Worm (Caenorhabditis elegans) whole organism, L2 larva: ENCODE data around the gene K02H11.9.

Experiments
- C34F6.9 ChIP-seq: fragments of 150-350 bp; optimal IDR thresholded peaks from 2 replicates; lab custom pipeline; 2014; ENCODE audit warnings: missing biosample characterization, missing genetic modification characterization
- Y55F3AM.14 ChIP-seq: fragments of 200-800 bp; sonication (Bioruptor generic); optimal IDR thresholded peaks from 2 replicates; lab custom pipeline; 2018; ENCODE audit warnings: mild to moderate bottlenecking, missing genetic modification characterization, missing compliant biosample characterization
- alr-1 ChIP-seq: fragments of 150-350 bp; optimal IDR thresholded peaks from 2 replicates; lab custom pipeline; 2014; ENCODE audit warnings: missing biosample characterization, missing genetic modification characterization
- blmp-1 ChIP-seq: sonication (generic microtip); optimal IDR thresholded peaks from 2 replicates; lab custom pipeline; 2017; ENCODE audit warnings: missing genetic modification characterization, mild to moderate bottlenecking, missing compliant biosample characterization, antibody characterized with exemption, moderate library complexity; ENCODE audit not compliant: insufficient read depth
- ceh-16 ChIP-seq: fragments of 150-350 bp; optimal IDR thresholded peaks from 2 replicates; lab custom pipeline; 2014; ENCODE audit warnings: missing biosample characterization, missing genetic modification characterization
- ceh-82 ChIP-seq: fragments of 150-350 bp; optimal IDR thresholded peaks from 2 replicates; lab custom pipeline; 2014; ENCODE audit warnings: missing biosample characterization, missing genetic modification characterization
- crh-2 ChIP-seq: sonication (generic microtip); optimal IDR thresholded peaks from 2 replicates; lab custom pipeline; 2017; ENCODE audit warnings: missing biosample characterization, missing genetic modification characterization
- dmd-4 ChIP-seq: sonication (generic microtip); optimal IDR thresholded peaks from 2 replicates; lab custom pipeline; 2017; ENCODE audit warnings: missing biosample characterization, missing genetic modification characterization
- elt-1 ChIP-seq: fragments of 150-350 bp; optimal IDR thresholded peaks from 2 replicates; lab custom pipeline; 2014; ENCODE audit warnings: missing biosample characterization, missing genetic modification characterization
- elt-3 ChIP-seq: sonication (generic microtip); optimal IDR thresholded peaks from 2 replicates; lab custom pipeline; 2017; ENCODE audit warnings: missing biosample characterization, missing genetic modification characterization
- gmeb-1 ChIP-seq: fragments of 150-350 bp; optimal IDR thresholded peaks from 2 replicates; lab custom pipeline; 2014; ENCODE audit warnings: missing biosample characterization, missing genetic modification characterization
- lsy-2 ChIP-seq, 2 experiments: fragments of 150-350 bp in 1 of 2; sonication (generic microtip) in 1 of 2; optimal IDR thresholded peaks; 2 replicates each; lab custom pipeline; 2014 to 2017; ENCODE audit warnings: missing biosample characterization in 2 of 2, missing genetic modification characterization in 2 of 2
- mab-5 ChIP-seq: fragments of 150-350 bp; optimal IDR thresholded peaks from 2 replicates; lab custom pipeline; 2014; ENCODE audit warnings: missing biosample characterization, missing genetic modification characterization
- nhr-11 ChIP-seq: fragments of 150-350 bp; optimal IDR thresholded peaks from 2 replicates; lab custom pipeline; 2014; ENCODE audit warnings: missing biosample characterization, missing genetic modification characterization
- nhr-12 ChIP-seq: fragments of 150-350 bp; optimal IDR thresholded peaks from 2 replicates; lab custom pipeline; 2014; ENCODE audit warnings: missing biosample characterization, missing genetic modification characterization
- nhr-129 ChIP-seq: fragments of 150-350 bp; optimal IDR thresholded peaks from 2 replicates; lab custom pipeline; 2014; ENCODE audit warnings: missing biosample characterization, missing genetic modification characterization
- nhr-21 ChIP-seq: fragments of 150-350 bp; optimal IDR thresholded peaks from 2 replicates; lab custom pipeline; 2014; ENCODE audit warnings: missing biosample characterization, missing genetic modification characterization
- nhr-23 ChIP-seq: fragments of 150-350 bp; optimal IDR thresholded peaks from 2 replicates; lab custom pipeline; 2014; ENCODE audit warnings: missing biosample characterization, missing genetic modification reagents, missing genetic modification characterization
- nhr-237 ChIP-seq: fragments of 150-350 bp; optimal IDR thresholded peaks from 2 replicates; lab custom pipeline; 2014; ENCODE audit warnings: missing biosample characterization, missing genetic modification characterization
- nhr-77 ChIP-seq: fragments of 150-350 bp; optimal IDR thresholded peaks from 2 replicates; lab custom pipeline; 2014; ENCODE audit warnings: missing biosample characterization, missing genetic modification characterization
- sem-4 ChIP-seq: fragments of 150-350 bp; optimal IDR thresholded peaks from 2 replicates; lab custom pipeline; 2014; ENCODE audit warnings: missing biosample characterization, missing genetic modification reagents, missing genetic modification characterization
- skn-1 ChIP-seq: sonication (generic microtip); optimal IDR thresholded peaks from 2 replicates; lab custom pipeline; 2017; ENCODE audit warnings: missing biosample characterization, missing genetic modification characterization
- snpc-4 ChIP-seq: fragments of 150-350 bp; optimal IDR thresholded peaks from 2 replicates; lab custom pipeline; 2014; ENCODE audit warnings: missing biosample characterization, missing genetic modification characterization
- unc-39 ChIP-seq: fragments of 150-350 bp; optimal IDR thresholded peaks from 2 replicates; lab custom pipeline; 2014; ENCODE audit warnings: missing biosample characterization, missing genetic modification characterization
- unc-62 ChIP-seq: fragments of 150-350 bp; optimal IDR thresholded peaks from 2 replicates; lab custom pipeline; 2014; ENCODE audit warnings: missing biosample characterization, missing genetic modification reagents, missing genetic modification characterization
- ztf-1 ChIP-seq: fragments of 200-800 bp; sonication (Bioruptor generic); conservative IDR thresholded peaks from 2 replicates; pipeline ENCODE4 v1.3.6; 2022; ENCODE audit warnings: missing genetic modification characterization, missing compliant biosample characterization
- ztf-11 ChIP-seq: sonication (generic microtip); optimal IDR thresholded peaks from 2 replicates; lab custom pipeline; 2017; ENCODE audit warnings: missing biosample characterization, missing genetic modification characterization

K02H11.9 gene

ce11 chrV:1536979-1537378, at the start of gene K02H11.9:
Gene K02H11.9, minus strand, starts transcription at chrV:1537079.
- no peak for TF ChIP-seq sem-4 (tag; lab: Kevin White, UChicago)
- no peak for TF ChIP-seq nhr-12 (tag; lab: Kevin White, UChicago)
- TF ChIP-seq crh-2 (tag; lab: Kevin White, UChicago): no peak
- TF ChIP-seq gmeb-1: no peak
- TF ChIP-seq skn-1 (tag; lab: Kevin White, UChicago): no peak
- TF ChIP-seq ceh-16 (tag; lab: Kevin White, UChicago): no peak
- no peak for TF ChIP-seq lsy-2 (tag; optimal IDR thresholded peaks at IDR 0.05; lab: Kevin White, UChicago)
- TF ChIP-seq unc-62 (GFP tag; lab: Kevin White, UChicago): no peak
- TF ChIP-seq Y55F3AM.14 (GFP tag; lab: Kevin White, UChicago): no peak

ce11 chrV:1585411-1585810, 48.5 kb upstream of the K02H11.9 start, which contains the start of gene F16B4.7:
Gene F16B4.7, plus strand, starts transcription at chrV:1585711.
- TF ChIP-seq elt-3 (tag; lab: Kevin White, UChicago) (no peak), nhr-11 (no peak), ceh-82 (tag; lab: Kevin White, UChicago) (no peak), C34F6.9 (no peak), ztf-1 (GFP tag; lab: Robert Waterston, UW) (no peak), nhr-77 (no peak), unc-62 (GFP tag; lab: Kevin White, UChicago) (no peak), alr-1 (tag; lab: Kevin White, UChicago) (no peak), blmp-1 (tag; lab: Kevin White, UChicago) (no peak), dmd-4 (tag; lab: Kevin White, UChicago) (no peak), unc-39 (tag; lab: Kevin White, UChicago) (no peak)

- TF ChIP-seq nhr-237 (tag; lab: Kevin White, UChicago) (no peak), nhr-21 (tag; lab: Kevin White, UChicago) (no peak), Y55F3AM.14 (GFP tag; lab: Kevin White, UChicago) (no peak), skn-1 (tag; lab: Kevin White, UChicago) (no peak), ztf-11 (no peak)
Observed at ce11 chrV:1583242-1583641, 46.4 kb upstream of the K02H11.9 start.

- TF ChIP-seq ceh-16 (tag; lab: Kevin White, UChicago) (peak; percentile 74), nhr-129 (no peak)
Observed at ce11 chrV:1579790-1580189, 42.9 kb upstream of the K02H11.9 start.

ce11 chrV:1578572-1579230, 41.8 kb upstream of the K02H11.9 start:
- no peak for TF ChIP-seq elt-1 (tag; lab: Kevin White, UChicago)
- peak; percentile 53 for TF ChIP-seq ceh-16 (tag; lab: Kevin White, UChicago)
- no peak for TF ChIP-seq snpc-4 (tag; lab: Kevin White, UChicago)

- TF ChIP-seq nhr-23 (tag; lab: Kevin White, UChicago) (no peak), mab-5 (no peak)
Observed at ce11 chrV:1577092-1577709, 40.3 kb upstream of the K02H11.9 start.

- TF ChIP-seq mab-5: peak; percentile 65
- TF ChIP-seq lsy-2 (tag; optimal IDR thresholded peaks at IDR 0.05; lab: Kevin White, UChicago): no peak
Observed at ce11 chrV:1575493-1576084, 38.7 kb upstream of the K02H11.9 start.
